Worm (Caenorhabditis elegans) whole organism, young adult: ENCODE data around the gene cnc-4.

Experiments used
- F10E7.11 ChIP-seq: sonication (generic microtip); optimal IDR thresholded peaks from 2 replicates; lab custom pipeline; 2017; ENCODE audit warnings: mild to moderate bottlenecking, missing genetic modification characterization, moderate library complexity, missing compliant biosample characterization
- hmg-1.2 ChIP-seq: fragments of 200-800 bp; sonication (Bioruptor generic); IDR thresholded peaks from 2 replicates; pipeline ENCODE4 v1.3.6; 2022; ENCODE audit warnings: missing genetic modification reagents, missing genetic modification characterization, missing compliant biosample characterization
- madf-3 ChIP-seq: fragments of 200-800 bp; sonication (Bioruptor generic); IDR thresholded peaks from 2 replicates; pipeline ENCODE4 v1.3.6; 2022; ENCODE audit warnings: missing genetic modification reagents, missing genetic modification characterization, missing compliant biosample characterization
- snpc-1.1 ChIP-seq: sonication (generic microtip); optimal IDR thresholded peaks from 2 replicates; lab custom pipeline; 2017; ENCODE audit warnings: missing genetic modification characterization, mild to moderate bottlenecking, missing compliant biosample characterization, antibody characterized with exemption, moderate library complexity, missing genotype, missing genetic modification reagents; ENCODE audit not compliant: insufficient read depth
- tbp1 ChIP-seq: fragments of 200-800 bp; sonication (Bioruptor generic); optimal IDR thresholded peaks from 2 replicates; lab custom pipeline; 2018; ENCODE audit warnings: mild to moderate bottlenecking, missing genetic modification characterization, missing compliant biosample characterization
- unc-62 ChIP-seq: fragments of 150-350 bp; optimal IDR thresholded peaks from 2 replicates; lab custom pipeline; 2014; ENCODE audit warnings: missing biosample characterization, missing genetic modification reagents, missing genetic modification characterization

- no peak for TF ChIP-seq hmg-1.2
- no peak for TF ChIP-seq madf-3 (GFP tag; lab: Robert Waterston, UW)
- no peak for TF ChIP-seq unc-62
- no peak for TF ChIP-seq tbp1 (GFP tag; lab: Kevin White, UChicago)
- no peak for TF ChIP-seq snpc-1.1
- no peak for TF ChIP-seq F10E7.11 (tag; lab: Kevin White, UChicago)
These were observed 2.8 kb upstream of the cnc-4 start, which contains the start of gene cnc-1 for ce11 chrV:1444180-1444579.
